Worm (Caenorhabditis elegans): ENCODE data around the gene mdt-22.

The mdt-22 gene

ce11 chrII:10336151-10336550 is 35.1 kb downstream of the mdt-22 start:
- peak; percentile 56 for TF ChIP-seq hlh-13 (GFP tag; optimal IDR thresholded peaks at IDR 0.05)
- TF ChIP-seq che-1 (tag; optimal IDR thresholded peaks at IDR 0.05) = peak; percentile 6

DNA sequence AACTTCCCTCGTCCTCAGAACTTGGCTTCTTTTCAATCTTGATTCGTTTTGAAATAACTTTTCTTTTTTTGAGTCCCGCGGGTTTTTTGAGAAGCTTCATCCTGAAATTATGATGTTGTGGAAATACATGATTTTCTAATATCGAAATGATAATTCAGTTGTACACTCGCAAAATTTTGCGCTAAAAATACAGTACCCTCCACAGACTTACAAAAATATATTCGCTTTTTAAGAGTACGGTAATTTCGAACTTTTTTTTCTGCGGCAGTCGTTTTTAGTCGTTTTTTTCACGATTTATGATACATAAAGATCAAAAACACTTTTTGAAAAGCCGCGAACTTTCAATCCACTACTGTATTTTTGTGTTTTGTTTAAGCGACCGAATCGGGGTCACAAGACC is 44.0 kb downstream of the mdt-22 start, which contains the start of gene pro-2:
pro-2 (minus strand) TSS at position 101 of the 400 bp plus-strand sequence.
- no peak for TF ChIP-seq tbx-2 (tag; optimal IDR thresholded peaks at IDR 0.05)
- TF ChIP-seq ceh-34 (tag; optimal IDR thresholded peaks at IDR 0.05) = no peak
- TF ChIP-seq lim-6 (tag; optimal IDR thresholded peaks at IDR 0.05) = no peak
- no peak for TF ChIP-seq ceh-14 (tag; optimal IDR thresholded peaks at IDR 0.05)
- no peak for TF ChIP-seq ceh-19 (GFP tag; optimal IDR thresholded peaks at IDR 0.05)
- no peak for TF ChIP-seq Y22D7AL.16 (tag; optimal IDR thresholded peaks at IDR 0.05)
- TF ChIP-seq hlh-8 (tag; optimal IDR thresholded peaks at IDR 0.05) = no peak
- no peak for TF ChIP-seq hlh-15 (tag; optimal IDR thresholded peaks at IDR 0.05)
- no peak for TF ChIP-seq unc-3 (GFP tag; conservative IDR thresholded peaks at IDR 0.05)
- no peak for TF ChIP-seq unc-3 (tag; optimal IDR thresholded peaks at IDR 0.05)
- TF ChIP-seq syd-9 (tag; optimal IDR thresholded peaks at IDR 0.05) = no peak
- no peak for TF ChIP-seq elt-4 (tag; optimal IDR thresholded peaks at IDR 0.05)
- no peak for TF ChIP-seq dmd-4 (tag; optimal IDR thresholded peaks at IDR 0.05; ENCODE audit: borderline replicate concordance)
- no peak for TF ChIP-seq pax-1 (tag; optimal IDR thresholded peaks at IDR 0.05)

DNA sequence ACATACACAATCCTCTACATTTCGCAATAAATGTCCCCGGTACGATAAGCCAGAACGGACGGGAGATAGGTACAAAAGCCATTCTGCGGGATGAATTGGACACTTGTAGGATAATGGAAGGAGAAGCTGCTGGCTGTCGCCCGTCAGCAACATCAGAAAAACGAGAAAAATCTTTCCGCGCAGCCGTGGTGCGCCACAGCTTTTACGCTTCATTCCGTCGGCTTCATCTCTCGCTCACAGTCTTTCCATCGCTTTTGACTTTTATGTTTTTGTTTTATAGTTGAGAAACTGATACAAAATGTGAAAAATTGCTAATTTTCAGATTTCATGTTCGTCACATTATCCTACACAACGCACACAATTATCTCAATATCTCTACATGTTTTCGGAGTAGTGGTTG is 45.1 kb downstream of the mdt-22 start, which contains the start of gene C07E3.10:
C07E3.10 (plus strand) TSS at position 301 of the 400 bp plus-strand sequence.
- TF ChIP-seq ceh-34 (tag; optimal IDR thresholded peaks at IDR 0.05) (no peak), hlh-30 (tag; optimal IDR thresholded peaks at IDR 0.05; ENCODE audit: insufficient read depth) (no peak), hlh-13 (GFP tag; optimal IDR thresholded peaks at IDR 0.05) (no peak), sox-2 (GFP tag; IDR thresholded peaks at IDR 0.05) (no peak), C38D4.7 (GFP tag; optimal IDR thresholded peaks at IDR 0.05) (no peak), gmeb-2 (tag; optimal IDR thresholded peaks at IDR 0.05) (no peak), npax-4 (tag; optimal IDR thresholded peaks at IDR 0.05) (no peak), syd-9 (tag; optimal IDR thresholded peaks at IDR 0.05) (no peak), mec-3 (tag; optimal IDR thresholded peaks at IDR 0.05; ENCODE audit: borderline replicate concordance) (no peak), ceh-14 (tag; optimal IDR thresholded peaks at IDR 0.05) (no peak), fax-1 (tag; optimal IDR thresholded peaks at IDR 0.05) (no peak), rnt-1 (tag; optimal IDR thresholded peaks at IDR 0.05) (no peak), unc-86 (tag; optimal IDR thresholded peaks at IDR 0.05) (no peak), ceh-48 (tag; optimal IDR thresholded peaks at IDR 0.05) (no peak), F13H6.1 (tag; optimal IDR thresholded peaks at IDR 0.05) (no peak), ceh-22 (tag; optimal IDR thresholded peaks at IDR 0.05) (no peak), ceh-45 (GFP tag; IDR thresholded peaks at IDR 0.05) (no peak)

- TF ChIP-seq odd-2 (tag; optimal IDR thresholded peaks at IDR 0.05) = no peak
- no peak for TF ChIP-seq syd-9 (tag; optimal IDR thresholded peaks at IDR 0.05)
- no peak for TF ChIP-seq ceh-18 (tag; optimal IDR thresholded peaks at IDR 0.05)
- TF ChIP-seq ref-2 (tag; optimal IDR thresholded peaks at IDR 0.05) = no peak
- no peak for TF ChIP-seq sdc-2 (tag; optimal IDR thresholded peaks at IDR 0.05)
- no peak for TF ChIP-seq ceh-22 (tag; optimal IDR thresholded peaks at IDR 0.05)
- no peak for TF ChIP-seq K02D7.2 (tag; optimal IDR thresholded peaks at IDR 0.05)
- no peak for TF ChIP-seq unc-55 (GFP tag; optimal IDR thresholded peaks at IDR 0.05)
- no peak for TF ChIP-seq nhr-11 (tag; optimal IDR thresholded peaks at IDR 0.05)
- no peak for TF ChIP-seq T23F11.4 (GFP tag; optimal IDR thresholded peaks at IDR 0.05)
- no peak for TF ChIP-seq ceh-6 (GFP tag; optimal IDR thresholded peaks at IDR 0.05)
- TF ChIP-seq eyg-1 (tag; optimal IDR thresholded peaks at IDR 0.05) = no peak
- TF ChIP-seq ceh-14 (tag; optimal IDR thresholded peaks at IDR 0.05) = no peak
- no peak for TF ChIP-seq zip-5 (tag; optimal IDR thresholded peaks at IDR 0.05)
- TF ChIP-seq ceh-30 (tag; optimal IDR thresholded peaks at IDR 0.05) = no peak
- no peak for TF ChIP-seq ceh-31 (tag; optimal IDR thresholded peaks at IDR 0.05)
- no peak for TF ChIP-seq pros-1 (tag; optimal IDR thresholded peaks at IDR 0.05)
- TF ChIP-seq fkh-6 (tag; optimal IDR thresholded peaks at IDR 0.05) = no peak
- TF ChIP-seq unc-3 (GFP tag; conservative IDR thresholded peaks at IDR 0.05) = no peak
- TF ChIP-seq unc-3 (tag; optimal IDR thresholded peaks at IDR 0.05) = no peak
Measured at ce11 chrII:10349915-10350314, 48.9 kb downstream of the mdt-22 start, which contains the start of gene stip-1. Gene stip-1, minus strand, starts transcription at chrII:10350012.

Data from whole organism, late embryonic.